Fruit fly (Drosophila melanogaster) whole organism, adult: ENCODE data around the gene CG42394.

Experiments used
- CG11617 ChIP-seq: fragments of 200-800 bp; sonication (Bioruptor generic); optimal IDR thresholded peaks from 2 replicates; lab custom pipeline; 2017; ENCODE audit warnings: mild to moderate bottlenecking, missing biosample characterization, missing genetic modification reagents, missing genetic modification characterization
- CG12768 ChIP-seq: fragments of 200-800 bp; sonication (Bioruptor generic); optimal IDR thresholded peaks from 2 replicates; lab custom pipeline; 2017; ENCODE audit warnings: missing biosample characterization, missing genetic modification characterization, mild to moderate bottlenecking, moderate library complexity, missing genetic modification reagents
- CG14711 ChIP-seq: fragments of 200-800 bp; sonication (Bioruptor generic); optimal IDR thresholded peaks from 2 replicates; lab custom pipeline; 2018; ENCODE audit warnings: missing biosample characterization, mild to moderate bottlenecking, missing genetic modification characterization, moderate library complexity
- CG1620 ChIP-seq: fragments of 200-800 bp; sonication (Bioruptor generic); optimal IDR thresholded peaks from 2 replicates; lab custom pipeline; 2016; ENCODE audit warnings: missing biosample characterization, missing genetic modification characterization
- CG33017 ChIP-seq: fragments of 200-800 bp; sonication (Bioruptor generic); optimal IDR thresholded peaks from 2 replicates; lab custom pipeline; 2018; ENCODE audit warnings: missing biosample characterization, mild to moderate bottlenecking, missing genetic modification characterization, moderate library complexity
- CG5204 ChIP-seq: fragments of 200-800 bp; sonication (Bioruptor generic); optimal IDR thresholded peaks from 2 replicates; lab custom pipeline; 2016; ENCODE audit warnings: missing biosample characterization, missing genetic modification characterization
- CG7045 ChIP-seq: fragments of 200-800 bp; sonication (Bioruptor generic); optimal IDR thresholded peaks from 2 replicates; lab custom pipeline; 2017; ENCODE audit warnings: missing biosample characterization, mild to moderate bottlenecking, missing genetic modification characterization
- CG7101 ChIP-seq: fragments of 200-800 bp; sonication (Bioruptor generic); optimal IDR thresholded peaks from 2 replicates; lab custom pipeline; 2018; ENCODE audit warnings: missing biosample characterization, mild to moderate bottlenecking, missing genetic modification characterization, moderate library complexity
- Clk ChIP-seq: fragments of 200-800 bp; sonication (Bioruptor generic); optimal IDR thresholded peaks from 2 replicates; lab custom pipeline; 2017; ENCODE audit warnings: missing biosample characterization, missing genetic modification characterization
- Crg-1 ChIP-seq: fragments of 200-800 bp; sonication (Bioruptor generic); optimal IDR thresholded peaks from 2 replicates; lab custom pipeline; 2016; ENCODE audit warnings: missing biosample characterization, missing genetic modification characterization
- Hr96 ChIP-seq: fragments of 200-800 bp; sonication (Bioruptor generic); optimal IDR thresholded peaks from 2 replicates; lab custom pipeline; 2016; ENCODE audit warnings: missing biosample characterization, missing genetic modification characterization
- Mnt ChIP-seq: fragments of 200-800 bp; sonication (Bioruptor generic); optimal IDR thresholded peaks from 2 replicates; lab custom pipeline; 2016; ENCODE audit warnings: missing biosample characterization, mild to moderate bottlenecking, missing genetic modification characterization
- bab1 ChIP-seq: fragments of 200-800 bp; sonication (Bioruptor generic); optimal IDR thresholded peaks from 3 replicates; lab custom pipeline; 2019; ENCODE audit warnings: missing biosample characterization, mild to moderate bottlenecking, missing genetic modification characterization, moderate library complexity
- cic ChIP-seq: fragments of 200-800 bp; sonication (Bioruptor generic); optimal IDR thresholded peaks from 2 replicates; lab custom pipeline; 2017; ENCODE audit warnings: missing biosample characterization, mild to moderate bottlenecking, missing genetic modification characterization, moderate library complexity
- cnc ChIP-seq, 2 experiments: fragments of >200 bp; optimal IDR thresholded peaks; 2 replicates each; lab custom pipeline; 2017
- kay ChIP-seq: fragments of 200-800 bp; sonication (Bioruptor generic); peaks from one replicate; lab custom pipeline; 2016; ENCODE audit warnings: missing biosample characterization, missing genetic modification characterization, borderline replicate concordance
- ovo ChIP-seq: fragments of 200-800 bp; sonication (Bioruptor generic); optimal IDR thresholded peaks from 2 replicates; lab custom pipeline; 2016; ENCODE audit warnings: missing biosample characterization, missing genetic modification characterization
- pad ChIP-seq: fragments of 200-800 bp; sonication (Bioruptor generic); optimal IDR thresholded peaks from 3 replicates; lab custom pipeline; 2017; ENCODE audit warnings: missing biosample characterization, missing genetic modification characterization, mild to moderate bottlenecking, moderate library complexity, missing genetic modification reagents
- tj ChIP-seq: fragments of 200-800 bp; sonication (Bioruptor generic); optimal IDR thresholded peaks from 3 replicates; lab custom pipeline; 2017; ENCODE audit warnings: missing biosample characterization, mild to moderate bottlenecking, missing genetic modification characterization, moderate library complexity
- toe ChIP-seq: fragments of 200-800 bp; sonication (Bioruptor generic); optimal IDR thresholded peaks from 2 replicates; lab custom pipeline; 2016; ENCODE audit warnings: missing biosample characterization, missing genetic modification characterization

CG42394 gene

DNA sequence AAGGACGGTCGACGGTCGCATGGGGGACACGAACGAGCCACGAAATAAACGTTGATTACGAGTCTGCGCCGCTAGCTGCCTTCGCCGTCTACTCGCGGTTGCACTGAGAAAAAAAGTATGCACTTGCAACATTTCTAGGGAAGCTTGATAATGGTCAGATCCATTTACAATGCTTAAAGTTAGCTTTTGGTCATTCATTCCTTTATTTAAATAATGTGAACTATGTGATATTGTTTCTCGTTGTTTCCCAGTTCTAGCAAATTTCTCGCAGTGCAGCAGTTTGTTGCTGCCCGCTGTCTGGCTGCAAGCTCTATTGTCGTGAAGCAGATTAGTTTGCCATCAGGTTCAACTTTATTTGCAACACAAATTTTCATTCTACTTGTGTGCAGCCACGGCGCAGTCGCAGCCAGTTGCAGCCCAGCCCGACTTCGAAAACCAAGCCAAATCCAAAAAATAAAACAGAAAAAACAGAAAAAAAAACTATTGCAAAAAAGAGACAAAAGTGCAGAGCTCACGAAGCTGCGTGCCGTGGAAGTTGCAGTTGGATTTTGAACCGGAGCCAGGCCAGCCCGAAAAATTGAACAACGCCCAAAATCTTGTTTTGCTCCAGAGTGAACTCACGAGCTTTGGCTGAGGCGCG, 17.0 kb upstream of the CG42394 start:
- TF ChIP-seq Hr96 (no peak), cic (GFP tag; lab: Kevin White, UChicago) (no peak), CG14711 (tag; lab: Kevin White, UChicago) (no peak), Mnt (GFP tag; lab: Kevin White, UChicago) (no peak), CG1620 (GFP tag; lab: Kevin White, UChicago) (no peak), Clk (no peak), CG11617 (GFP tag; lab: Kevin White, UChicago) (no peak), cnc (optimal IDR thresholded peaks at IDR 0.05; lab: Kevin White, UChicago) (no peak), kay (GFP tag; lab: Kevin White, UChicago) (no peak), CG12768 (GFP tag; lab: Kevin White, UChicago) (no peak), CG7101 (tag; lab: Kevin White, UChicago) (no peak), CG5204 (GFP tag; lab: Kevin White, UChicago) (no peak), bab1 (GFP tag; lab: Kevin White, UChicago) (no peak)

DNA sequence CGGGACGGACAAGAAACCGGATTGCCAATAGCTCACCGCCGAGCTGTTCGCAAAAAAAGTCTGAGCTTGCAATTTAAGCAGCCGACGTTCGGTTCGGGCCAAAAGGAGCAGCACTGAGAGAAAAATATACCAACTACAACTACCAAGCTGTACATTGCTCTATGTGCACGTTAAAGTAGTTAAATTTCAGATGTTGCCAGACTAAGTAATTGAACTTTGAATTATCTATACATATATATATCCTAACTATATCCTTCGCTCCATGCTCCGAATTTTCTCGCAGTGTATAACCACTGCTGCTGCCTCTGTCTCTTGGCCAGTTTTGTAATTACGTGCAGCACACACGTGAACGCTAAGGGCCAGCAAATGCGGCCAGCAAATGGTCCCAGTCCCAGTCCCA, 14.7 kb upstream of the CG42394 start:
- no peak for TF ChIP-seq cnc (optimal IDR thresholded peaks at IDR 0.05; lab: Kevin White, UChicago)
- TF ChIP-seq CG14711 (tag; lab: Kevin White, UChicago) = no peak
- no peak for TF ChIP-seq Crg-1 (GFP tag; lab: Kevin White, UChicago)
- no peak for TF ChIP-seq CG7101 (tag; lab: Kevin White, UChicago)
- no peak for TF ChIP-seq bab1 (GFP tag; lab: Kevin White, UChicago)
- no peak for TF ChIP-seq CG7045 (GFP tag; lab: Kevin White, UChicago)
- no peak for TF ChIP-seq CG33017 (tag; lab: Kevin White, UChicago)
- TF ChIP-seq CG12768 (GFP tag; lab: Kevin White, UChicago) = no peak
- no peak for TF ChIP-seq CG1620 (GFP tag; lab: Kevin White, UChicago)
- TF ChIP-seq Clk = no peak
- TF ChIP-seq kay (GFP tag; lab: Kevin White, UChicago) = no peak
- no peak for TF ChIP-seq CG11617 (GFP tag; lab: Kevin White, UChicago)

DNA sequence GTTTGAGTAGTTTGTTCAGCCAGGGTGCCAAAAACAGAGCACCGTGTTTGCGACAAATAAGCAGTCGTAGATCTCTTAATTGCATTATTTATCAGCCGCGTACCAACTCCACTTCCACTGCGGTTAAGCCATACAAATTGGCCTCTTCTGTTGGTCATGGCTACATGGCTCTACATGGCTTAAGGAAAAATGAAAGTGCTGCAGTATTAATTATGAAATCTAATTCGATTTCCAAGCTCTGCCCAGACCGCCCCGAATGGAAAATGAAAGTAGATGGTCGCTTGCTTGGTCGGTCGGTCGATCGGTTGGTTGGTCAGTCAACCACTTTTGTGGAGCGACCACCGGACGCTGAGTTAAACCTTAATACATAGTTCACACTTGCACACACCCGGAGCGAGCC, 12.7 kb upstream of the CG42394 start:
- no peak for TF ChIP-seq Crg-1 (GFP tag; lab: Kevin White, UChicago)

DNA sequence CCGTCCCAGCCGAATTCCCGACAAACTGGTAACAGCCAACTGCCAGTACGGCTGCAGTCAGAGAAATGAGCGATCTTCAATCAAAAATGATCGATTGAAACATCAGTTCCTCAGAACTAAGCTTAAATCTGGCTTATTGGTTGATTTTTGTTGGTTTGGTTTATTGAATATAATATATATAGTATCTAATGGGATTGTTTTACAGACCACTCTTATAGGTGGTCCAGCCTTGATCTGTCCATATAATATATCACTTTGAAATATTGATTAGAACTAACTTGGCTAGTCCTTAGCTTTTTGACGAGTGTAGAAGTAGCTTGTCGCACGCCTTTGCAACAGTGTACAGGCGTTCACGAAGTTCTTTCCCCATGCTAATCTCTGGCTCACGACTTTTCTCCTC, 7.2 kb upstream of the CG42394 start:
- TF ChIP-seq bab1 (GFP tag; lab: Kevin White, UChicago) = no peak
- no peak for TF ChIP-seq cnc (optimal IDR thresholded peaks at IDR 0.05; lab: Kevin White, UChicago)
- no peak for TF ChIP-seq toe (GFP tag; lab: Kevin White, UChicago)
- no peak for TF ChIP-seq pad (GFP tag; lab: Kevin White, UChicago)
- TF ChIP-seq ovo = no peak
- TF ChIP-seq CG33017 (tag; lab: Kevin White, UChicago) = no peak
- no peak for TF ChIP-seq Mnt (GFP tag; lab: Kevin White, UChicago)
- no peak for TF ChIP-seq tj (GFP tag; lab: Kevin White, UChicago)
- no peak for TF ChIP-seq CG5204 (GFP tag; lab: Kevin White, UChicago)
- TF ChIP-seq kay (GFP tag; lab: Kevin White, UChicago) = no peak
- TF ChIP-seq CG11617 (GFP tag; lab: Kevin White, UChicago) = no peak
- TF ChIP-seq CG12768 (GFP tag; lab: Kevin White, UChicago) = no peak
- TF ChIP-seq CG7101 (tag; lab: Kevin White, UChicago) = no peak
- TF ChIP-seq cic (GFP tag; lab: Kevin White, UChicago) = no peak
- no peak for TF ChIP-seq Crg-1 (GFP tag; lab: Kevin White, UChicago)
- no peak for TF ChIP-seq CG7045 (GFP tag; lab: Kevin White, UChicago)

DNA sequence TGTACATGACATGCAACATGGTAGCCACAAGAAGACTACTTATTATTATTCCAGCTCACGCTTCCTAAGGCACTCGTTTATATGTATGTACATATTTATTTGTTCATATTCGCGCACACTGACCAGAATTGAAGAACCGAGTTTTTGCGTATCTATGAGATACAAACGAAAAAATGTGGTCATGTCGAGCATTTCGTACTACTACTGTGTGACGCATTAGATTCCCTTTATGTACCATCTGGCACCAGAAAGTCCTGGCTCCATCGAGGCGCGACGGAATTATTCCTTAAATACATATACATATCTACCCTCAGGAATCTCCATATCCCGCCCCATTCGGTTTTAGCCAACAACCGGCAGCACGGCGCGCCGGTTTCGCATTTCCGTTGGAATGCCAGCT, 1.0 kb downstream of the CG42394 start:
- TF ChIP-seq toe (GFP tag; lab: Kevin White, UChicago) (no peak), CG7045 (GFP tag; lab: Kevin White, UChicago) (no peak), cnc (optimal IDR thresholded peaks at IDR 0.05; lab: Kevin White, UChicago) (no peak), cic (GFP tag; lab: Kevin White, UChicago) (no peak)

DNA sequence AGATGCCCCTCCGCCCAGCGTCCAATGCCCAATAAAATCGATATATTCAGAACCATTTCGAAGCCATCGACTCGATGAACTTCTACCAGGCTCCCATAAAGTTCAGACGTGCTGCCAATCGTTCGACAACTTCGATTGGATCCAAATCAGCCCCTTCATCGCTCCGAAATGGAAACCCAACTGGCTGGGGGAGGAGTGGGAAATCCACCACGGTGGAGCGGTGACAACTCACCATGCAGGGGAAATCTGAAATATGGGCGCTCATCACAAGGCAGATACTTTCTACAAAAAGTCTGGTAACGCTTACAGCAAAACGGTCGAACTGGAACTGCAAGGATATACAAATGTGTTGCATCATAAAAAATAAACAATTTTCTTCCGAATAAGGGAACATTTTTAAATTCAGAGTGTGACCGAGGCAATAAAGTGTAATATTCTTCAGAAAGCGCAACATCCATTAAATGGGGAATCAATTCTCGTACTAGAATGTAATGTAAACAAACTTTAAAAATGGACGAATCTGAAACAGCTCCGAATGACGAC, 2.7 kb downstream of the CG42394 start, which contains the start of gene CG4565:
TSS of gene CG4565 (plus strand) at position 493 of the 543 bp plus-strand sequence.
- peak; percentile 100 for TF ChIP-seq pad (GFP tag; lab: Kevin White, UChicago)
- no peak for TF ChIP-seq toe (GFP tag; lab: Kevin White, UChicago)

DNA sequence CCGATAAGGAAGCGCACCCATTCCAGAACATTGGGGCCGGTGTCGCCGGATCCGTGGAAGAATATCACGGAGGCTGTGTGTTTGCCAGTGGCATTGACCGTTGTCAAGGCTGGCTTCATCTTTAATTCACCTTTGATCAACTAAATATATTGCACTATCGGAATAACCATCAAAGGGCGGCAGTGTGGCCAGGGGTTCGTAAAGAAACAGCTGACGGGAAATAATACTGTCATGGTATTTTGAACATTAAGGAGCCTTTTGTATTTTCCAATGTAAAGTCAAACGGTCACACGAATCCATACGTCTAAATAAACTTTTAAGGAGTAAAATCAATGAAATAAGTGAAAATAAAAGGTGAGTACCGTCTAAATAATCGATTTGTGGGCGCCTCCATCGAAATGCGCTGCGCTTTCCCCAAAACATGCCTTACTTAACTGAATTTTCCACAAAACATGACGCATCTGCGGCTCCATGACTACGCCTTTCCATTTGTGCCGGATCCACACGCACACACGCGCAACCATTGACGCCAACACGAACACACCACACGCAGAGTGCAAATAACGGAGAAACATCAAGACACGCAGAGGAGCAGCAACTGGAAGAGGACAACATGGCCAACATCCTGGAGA, 4.7 kb downstream of the CG42394 start, which contains the start of the genes CG6567 and CG4511:
TSS of gene CG6567 (minus strand) at position 209 of the 632 bp plus-strand sequence.
TSS of gene CG4511 (plus strand) at position 259 of the 632 bp plus-strand sequence.
- TF ChIP-seq CG7045 (GFP tag; lab: Kevin White, UChicago) (no peak), Mnt (GFP tag; lab: Kevin White, UChicago) (peak; percentile 29), cnc (optimal IDR thresholded peaks at IDR 0.05; lab: Kevin White, UChicago) (peak in 1 of 2 experiments; percentile 43), ovo (no peak), CG7101 (tag; lab: Kevin White, UChicago) (peak; percentile 5), CG33017 (tag; lab: Kevin White, UChicago) (no peak), CG11617 (GFP tag; lab: Kevin White, UChicago) (peak; percentile 51), CG5204 (GFP tag; lab: Kevin White, UChicago) (no peak), bab1 (GFP tag; lab: Kevin White, UChicago) (peak; percentile 7), cic (GFP tag; lab: Kevin White, UChicago) (peak; percentile 17), tj (GFP tag; lab: Kevin White, UChicago) (peak; percentile 28), Hr96 (no peak), pad (GFP tag; lab: Kevin White, UChicago) (peak; percentile 83), CG14711 (tag; lab: Kevin White, UChicago) (no peak), kay (GFP tag; lab: Kevin White, UChicago) (no peak), CG1620 (GFP tag; lab: Kevin White, UChicago) (no peak), toe (GFP tag; lab: Kevin White, UChicago) (no peak), Crg-1 (GFP tag; lab: Kevin White, UChicago) (no peak), CG12768 (GFP tag; lab: Kevin White, UChicago) (peak; percentile 74), Clk (no peak)
